Worm (Caenorhabditis elegans) whole organism, dauer: ENCODE data around the gene sra-8.

ENCODE experiments used
- unc-62 ChIP-seq: sonication (generic microtip); optimal IDR thresholded peaks from 2 replicates; lab custom pipeline; 2017; ENCODE audit warnings: missing biosample characterization, missing genetic modification reagents, missing genetic modification characterization

sra-8 gene

ce11 chrII:9575670-9576069, 38.1 kb downstream of the sra-8 start, which contains the start of gene exc-7:
TSS of gene exc-7 (plus strand) at chrII:9575970.
- no peak for TF ChIP-seq unc-62 (GFP tag; lab: Kevin White, UChicago)

- no peak for TF ChIP-seq unc-62 (GFP tag; lab: Kevin White, UChicago)
Measured at ce11 chrII:9576707-9577106, 39.2 kb downstream of the sra-8 start.

- TF ChIP-seq unc-62 (GFP tag; lab: Kevin White, UChicago) = no peak
Measured at ce11 chrII:9577630-9578029, 40.1 kb downstream of the sra-8 start.

ce11 chrII:9583461-9583860, 45.9 kb downstream of the sra-8 start, which contains the start of gene wee-1.1:
TSS of gene wee-1.1 (minus strand) at chrII:9583561.
- TF ChIP-seq unc-62 (GFP tag; lab: Kevin White, UChicago) = no peak

- no peak for TF ChIP-seq unc-62 (GFP tag; lab: Kevin White, UChicago)
Measured at ce11 chrII:9586734-9587209, 49.2 kb downstream of the sra-8 start, which contains the start of gene ugt-58. TSS of gene ugt-58 (minus strand) at chrII:9586784.
